Fruit fly (Drosophila melanogaster): ENCODE measurements around the gene CG2129.

dm6 chrX:8129204-8129997 is 16.2 kb upstream of the CG2129 start, which contains the start of gene CG2116:
- TF ChIP-seq psq (GFP tag; optimal IDR thresholded peaks at IDR 0.05) (no peak), Hr83 (GFP tag; optimal IDR thresholded peaks at IDR 0.05; ENCODE audit: poor library complexity, severe bottlenecking) (no peak), CG32264 (GFP tag; optimal IDR thresholded peaks at IDR 0.05) (no peak), pan (optimal IDR thresholded peaks at IDR 0.05) (no peak), GATAd (GFP tag; optimal IDR thresholded peaks at IDR 0.05) (no peak), br (GFP tag; optimal IDR thresholded peaks at IDR 0.05) (no peak), Hr78 (GFP tag; optimal IDR thresholded peaks at IDR 0.05) (no peak), dmrt93B (GFP tag; optimal IDR thresholded peaks at IDR 0.05) (no peak), fru (GFP tag; optimal IDR thresholded peaks at IDR 0.05) (no peak), jim (GFP tag; optimal IDR thresholded peaks at IDR 0.05) (no peak), Abd-B (GFP tag; optimal IDR thresholded peaks at IDR 0.05) (no peak)
